Worm (Caenorhabditis elegans) whole organism, mixed stage, embryonic: ENCODE measurements around the gene rbm-25.

Source experiments
- bed-3 ChIP-seq: fragments of 200-800 bp; sonication (Bioruptor generic); optimal IDR thresholded peaks from 3 replicates; lab custom pipeline; 2018; ENCODE audit warnings: mild to moderate bottlenecking, missing genetic modification characterization, moderate library complexity, missing compliant biosample characterization
- blmp-1 ChIP-seq: fragments of 150-350 bp; optimal IDR thresholded peaks from 2 replicates; lab custom pipeline; 2014; ENCODE audit warnings: missing biosample characterization, missing genetic modification characterization
- elt-1 ChIP-seq: sonication (generic microtip); optimal IDR thresholded peaks from 2 replicates; lab custom pipeline; 2017; ENCODE audit warnings: missing genetic modification characterization, mild to moderate bottlenecking, missing compliant biosample characterization, antibody characterized with exemption, moderate library complexity, borderline replicate concordance; ENCODE audit not compliant: insufficient read depth
- lsy-2 ChIP-seq: fragments of 150-350 bp; optimal IDR thresholded peaks from 2 replicates; lab custom pipeline; 2014; ENCODE audit warnings: missing biosample characterization, missing genetic modification characterization
- nhr-12 ChIP-seq: fragments of 150-350 bp; optimal IDR thresholded peaks from 2 replicates; lab custom pipeline; 2014; ENCODE audit warnings: missing biosample characterization, missing genetic modification characterization
- nhr-76 ChIP-seq: sonication (generic microtip); optimal IDR thresholded peaks from 2 replicates; lab custom pipeline; 2017; ENCODE audit warnings: missing biosample characterization, missing genetic modification characterization
- unc-62 ChIP-seq: fragments of 150-350 bp; optimal IDR thresholded peaks from 2 replicates; lab custom pipeline; 2014; ENCODE audit warnings: missing biosample characterization, missing genetic modification reagents, missing genetic modification characterization
- ztf-11 ChIP-seq: fragments of 150-350 bp; optimal IDR thresholded peaks from 2 replicates; lab custom pipeline; 2014; ENCODE audit warnings: missing biosample characterization, missing genetic modification characterization

- TF ChIP-seq bed-3 (GFP tag; lab: Kevin White, UChicago) (no peak), nhr-12 (tag; lab: Kevin White, UChicago) (no peak), ztf-11 (no peak), unc-62 (GFP tag; lab: Kevin White, UChicago) (no peak), blmp-1 (tag; lab: Kevin White, UChicago) (no peak), elt-1 (tag; lab: Kevin White, UChicago) (no peak), lsy-2 (tag; lab: Kevin White, UChicago) (no peak), nhr-76 (tag; lab: Kevin White, UChicago) (no peak)
Observed at ce11 chrV:12548830-12549229, 50.8 kb downstream of the rbm-25 start.
